Worm (Caenorhabditis elegans): ENCODE measurements around the gene H12C20.7.

Gene H12C20.7

DNA sequence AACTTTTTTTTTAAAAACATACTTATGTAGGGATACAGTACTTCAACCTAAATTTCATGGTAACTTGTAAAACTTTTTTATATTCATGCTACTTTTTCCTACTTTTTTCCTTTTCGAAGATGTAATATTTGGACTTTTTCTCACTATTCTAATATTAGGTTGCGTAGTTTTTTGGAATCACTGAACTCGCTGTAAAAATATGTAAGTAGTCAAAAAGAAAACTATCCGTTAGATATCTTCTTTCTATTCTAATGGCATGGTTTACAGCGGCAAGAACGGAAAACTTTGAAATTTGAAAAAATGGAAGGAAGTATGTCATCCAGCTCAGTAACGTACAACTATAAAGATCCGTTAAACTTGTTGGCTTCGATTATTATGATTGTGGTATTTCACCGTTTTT lies 16.6 kb upstream of the H12C20.7 start, which contains the start of gene srx-82:
Gene srx-82 (plus strand): TSS at position 301 of the 400 bp plus-strand sequence.
- TF ChIP-seq Y55F3AM.14 (GFP tag; optimal IDR thresholded peaks at IDR 0.05), result no peak
- no peak for TF ChIP-seq lsy-2 (tag; optimal IDR thresholded peaks at IDR 0.05)
- no peak for TF ChIP-seq lin-13 (GFP tag; optimal IDR thresholded peaks at IDR 0.05)
- no peak for TF ChIP-seq nhr-77 (tag; optimal IDR thresholded peaks at IDR 0.05)
- TF ChIP-seq dmd-4 (tag; optimal IDR thresholded peaks at IDR 0.05), result no peak

DNA sequence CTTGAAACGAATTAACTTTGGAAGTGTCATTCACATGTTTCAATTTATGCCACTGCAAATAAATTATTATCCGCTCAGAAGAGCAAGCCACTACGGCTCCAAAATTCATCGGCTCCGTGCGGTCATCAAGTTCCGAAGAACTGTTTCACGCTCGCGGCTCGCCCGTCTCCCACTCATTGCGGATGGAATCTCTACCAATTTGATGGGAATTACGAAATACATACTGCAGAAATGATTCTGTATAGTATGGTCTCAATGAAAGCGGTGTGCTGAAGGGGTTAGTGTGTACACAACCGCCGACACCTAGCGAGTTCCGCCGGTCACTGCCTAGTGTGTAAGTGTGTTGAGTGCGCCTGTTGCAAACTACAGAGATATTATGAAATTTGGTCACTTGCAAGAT lies 12.3 kb upstream of the H12C20.7 start:
- no peak for TF ChIP-seq nhr-237 (tag; optimal IDR thresholded peaks at IDR 0.05)
- no peak for TF ChIP-seq ZK546.5 (tag; optimal IDR thresholded peaks at IDR 0.05)
- TF ChIP-seq sem-4 (tag; optimal IDR thresholded peaks at IDR 0.05), result no peak
- peak; percentile 49 for TF ChIP-seq nhr-21 (tag; optimal IDR thresholded peaks at IDR 0.05)
- no peak for TF ChIP-seq lsy-2 (tag; optimal IDR thresholded peaks at IDR 0.05)
- peak; percentile 95 for TF ChIP-seq snpc-4 (tag; optimal IDR thresholded peaks at IDR 0.05)
- TF ChIP-seq blmp-1 (tag; optimal IDR thresholded peaks at IDR 0.05; ENCODE audit: insufficient read depth), result no peak
- no peak for TF ChIP-seq zag-1 (tag; optimal IDR thresholded peaks at IDR 0.05)
- no peak for TF ChIP-seq ztf-4 (tag; optimal IDR thresholded peaks at IDR 0.05)
- TF ChIP-seq unc-62 (GFP tag; optimal IDR thresholded peaks at IDR 0.05), result no peak
- peak; percentile 58 for TF ChIP-seq ceh-16 (tag; optimal IDR thresholded peaks at IDR 0.05)
- TF ChIP-seq ceh-82 (tag; optimal IDR thresholded peaks at IDR 0.05), result no peak
- no peak for TF ChIP-seq nhr-11 (tag; optimal IDR thresholded peaks at IDR 0.05)
- TF ChIP-seq fos-1 (tag; optimal IDR thresholded peaks at IDR 0.05), result peak; percentile 32
- TF ChIP-seq skn-1 (tag; optimal IDR thresholded peaks at IDR 0.05), result no peak
- peak; percentile 37 for TF ChIP-seq crh-2 (tag; optimal IDR thresholded peaks at IDR 0.05)
- TF ChIP-seq unc-55 (GFP tag; optimal IDR thresholded peaks at IDR 0.05), result no peak
- TF ChIP-seq ztf-11 (tag; optimal IDR thresholded peaks at IDR 0.05), result no peak
- TF ChIP-seq F13H6.1 (tag; optimal IDR thresholded peaks at IDR 0.05), result no peak
- TF ChIP-seq gmeb-1 (tag; optimal IDR thresholded peaks at IDR 0.05), result no peak
- no peak for TF ChIP-seq mbf-1 (tag; optimal IDR thresholded peaks at IDR 0.05)
- no peak for TF ChIP-seq elt-3 (tag; optimal IDR thresholded peaks at IDR 0.05)
- no peak for TF ChIP-seq mab-5 (tag; optimal IDR thresholded peaks at IDR 0.05)
- peak; percentile 84 for TF ChIP-seq sma-9 (GFP tag; optimal IDR thresholded peaks at IDR 0.05)
- TF ChIP-seq sma-9 (tag; optimal IDR thresholded peaks at IDR 0.05), result no peak
- no peak for TF ChIP-seq lin-13 (GFP tag; optimal IDR thresholded peaks at IDR 0.05)
- TF ChIP-seq nhr-6 (tag; optimal IDR thresholded peaks at IDR 0.05), result no peak
- TF ChIP-seq aly-2 (tag; optimal IDR thresholded peaks at IDR 0.05), result no peak
- TF ChIP-seq dmd-4 (tag; optimal IDR thresholded peaks at IDR 0.05), result no peak
- TF ChIP-seq sma-3 (GFP tag; optimal IDR thresholded peaks at IDR 0.05), result peak; percentile 75
- no peak for TF ChIP-seq C34F6.9 (tag; optimal IDR thresholded peaks at IDR 0.05)
- no peak for TF ChIP-seq ama-1 (optimal IDR thresholded peaks at IDR 0.05)
- no peak for TF ChIP-seq nhr-23 (tag; optimal IDR thresholded peaks at IDR 0.05)
- TF ChIP-seq nhr-77 (tag; optimal IDR thresholded peaks at IDR 0.05), result no peak
- no peak for TF ChIP-seq nhr-10 (tag; optimal IDR thresholded peaks at IDR 0.05)
- no peak for TF ChIP-seq lin-39 (tag; optimal IDR thresholded peaks at IDR 0.05)

DNA sequence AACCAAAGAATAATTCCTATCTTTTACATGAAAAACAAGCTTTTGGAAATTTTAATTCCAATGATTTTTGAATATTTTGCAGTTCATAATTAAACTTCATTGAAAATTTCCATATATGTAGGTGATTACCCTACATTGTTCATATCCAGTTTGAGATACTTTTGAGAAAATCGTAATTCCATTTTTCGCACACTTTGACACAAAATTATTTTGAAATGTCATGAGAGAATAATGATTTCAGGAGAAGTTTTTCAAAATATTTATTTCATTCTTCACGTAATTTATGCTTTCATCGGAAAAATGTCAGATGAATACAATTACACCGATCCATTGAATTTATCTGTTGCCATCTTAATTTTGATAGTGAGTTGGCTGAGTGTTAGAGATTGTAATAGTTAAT lies 10.4 kb upstream of the H12C20.7 start, which contains the start of gene srx-88:
Gene srx-88 (plus strand): TSS at position 301 of the 400 bp plus-strand sequence.
- TF ChIP-seq lin-11 (tag; optimal IDR thresholded peaks at IDR 0.05), result no peak
- TF ChIP-seq sma-9 (GFP tag; optimal IDR thresholded peaks at IDR 0.05), result no peak
- no peak for TF ChIP-seq sma-9 (tag; optimal IDR thresholded peaks at IDR 0.05)
- TF ChIP-seq mab-5 (tag; optimal IDR thresholded peaks at IDR 0.05), result no peak
- TF ChIP-seq nhr-25 (tag; optimal IDR thresholded peaks at IDR 0.05), result no peak
- no peak for TF ChIP-seq ama-1 (optimal IDR thresholded peaks at IDR 0.05)
- TF ChIP-seq gmeb-1 (tag; optimal IDR thresholded peaks at IDR 0.05), result no peak
- TF ChIP-seq peb-1 (tag; optimal IDR thresholded peaks at IDR 0.05), result no peak
- no peak for TF ChIP-seq unc-62 (GFP tag; optimal IDR thresholded peaks at IDR 0.05)
- TF ChIP-seq snpc-4 (tag; optimal IDR thresholded peaks at IDR 0.05), result no peak
- no peak for TF ChIP-seq nhr-129 (tag; optimal IDR thresholded peaks at IDR 0.05)
- no peak for TF ChIP-seq nhr-12 (tag; optimal IDR thresholded peaks at IDR 0.05)
- TF ChIP-seq ztf-4 (tag; optimal IDR thresholded peaks at IDR 0.05), result no peak
- no peak for TF ChIP-seq zag-1 (tag; optimal IDR thresholded peaks at IDR 0.05)
- TF ChIP-seq nhr-11 (tag; optimal IDR thresholded peaks at IDR 0.05), result no peak
- no peak for TF ChIP-seq lsy-2 (tag; optimal IDR thresholded peaks at IDR 0.05)

Data from whole organism, L2 larva.